Worm (Caenorhabditis elegans): ENCODE results near the gene Y57G11C.499.

DNA sequence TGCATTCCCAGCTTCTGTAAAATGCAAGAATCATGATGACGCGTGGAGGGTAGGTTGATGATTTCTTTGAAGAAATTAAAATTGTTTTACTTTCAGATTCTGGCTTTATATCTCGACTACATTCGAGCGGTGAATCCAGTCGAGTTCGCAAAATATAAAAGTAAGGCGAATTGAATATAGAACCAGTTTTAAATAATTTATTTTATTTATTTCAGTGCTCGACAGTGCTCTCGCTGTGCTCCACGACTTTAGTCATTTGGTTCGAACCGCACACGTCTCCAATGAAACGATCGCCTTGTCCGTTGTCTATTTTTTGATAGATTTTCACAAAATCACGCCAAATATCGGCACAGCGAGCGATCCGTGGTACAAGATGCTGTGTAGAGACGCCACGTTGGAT is 27.5 kb upstream of the Y57G11C.499 start, which contains the start of gene Y57G11C.1130:
- TF ChIP-seq php-3 (GFP tag; IDR thresholded peaks at IDR 0.05) = no peak
- TF ChIP-seq ama-1 (optimal IDR thresholded peaks at IDR 0.05) = no peak
- no peak for TF ChIP-seq F49E8.2 (tag; optimal IDR thresholded peaks at IDR 0.05; ENCODE audit: borderline replicate concordance)
- TF ChIP-seq R02D3.7 (tag; optimal IDR thresholded peaks at IDR 0.05) = no peak
- no peak for TF ChIP-seq hlh-11 (tag; optimal IDR thresholded peaks at IDR 0.05)
- TF ChIP-seq lsy-2 (tag; optimal IDR thresholded peaks at IDR 0.05) = no peak
